Worm (Caenorhabditis elegans) whole organism, L4 larva: ENCODE data around the gene eco-1.
"Not testable (repeated sequence)": the region's sequence is repeated elsewhere in the genome, so short reads cannot be mapped to it uniquely, and the experiment has no call there.

Experiments
- ama-1 ChIP-seq: fragments of 150-350 bp; optimal IDR thresholded peaks from 2 replicates; lab custom pipeline; 2014; ENCODE audit warnings: inconsistent platforms, mixed read lengths
- attf-4 ChIP-seq: sonication (generic microtip); optimal IDR thresholded peaks from 3 replicates; lab custom pipeline; 2017; ENCODE audit warnings: missing biosample characterization, missing genetic modification characterization
- ceh-44 ChIP-seq: fragments of 200-800 bp; sonication (Bioruptor generic); IDR thresholded peaks from 2 replicates; pipeline ENCODE4 v1.3.6; 2022; ENCODE audit warnings: missing genetic modification reagents, missing genetic modification characterization, missing compliant biosample characterization
- dmd-9 ChIP-seq: fragments of 200-800 bp; sonication (Bioruptor generic); IDR thresholded peaks from 2 replicates; pipeline ENCODE4 v1.3.6; 2022; ENCODE audit warnings: missing genetic modification reagents, missing genetic modification characterization, missing compliant biosample characterization
- egl-27 ChIP-seq: sonication (generic microtip); optimal IDR thresholded peaks from 3 replicates; lab custom pipeline; 2017; ENCODE audit warnings: missing biosample characterization, missing genetic modification reagents, missing genetic modification characterization
- madf-9 ChIP-seq: fragments of 200-800 bp; sonication (Bioruptor generic); conservative IDR thresholded peaks from 2 replicates; pipeline ENCODE4 v1.3.6; 2022; ENCODE audit warnings: missing genetic modification reagents, missing genetic modification characterization, missing compliant biosample characterization
- nhr-237 ChIP-seq: sonication (generic microtip); optimal IDR thresholded peaks from 2 replicates; lab custom pipeline; 2017; ENCODE audit warnings: missing biosample characterization, missing genetic modification characterization
- nhr-25 ChIP-seq: sonication (generic microtip); optimal IDR thresholded peaks from 2 replicates; lab custom pipeline; 2017; ENCODE audit warnings: missing genetic modification characterization, mild to moderate bottlenecking, missing compliant biosample characterization, antibody characterized with exemption, moderate library complexity, borderline replicate concordance; ENCODE audit not compliant: insufficient read depth
- saeg-2 ChIP-seq: fragments of 200-800 bp; sonication (Bioruptor generic); IDR thresholded peaks from 2 replicates; pipeline ENCODE4 v1.3.6; 2022; ENCODE audit warnings: missing genetic modification reagents, missing genetic modification characterization, missing compliant biosample characterization
- tra-1 ChIP-seq: fragments of 200-800 bp; sonication (Bioruptor generic); IDR thresholded peaks from 2 replicates; pipeline ENCODE4 v1.3.6; 2022; ENCODE audit warnings: missing genetic modification reagents, missing genetic modification characterization, missing compliant biosample characterization
- ztf-11 ChIP-seq: fragments of 150-350 bp; optimal IDR thresholded peaks from 2 replicates; lab custom pipeline; 2014; ENCODE audit warnings: missing biosample characterization, missing genetic modification characterization

ce11 chrIII:7386539-7386938, 27.6 kb upstream of the eco-1 start:
- TF ChIP-seq dmd-9 (GFP tag; lab: Robert Waterston, UW); tra-1 (GFP tag; lab: Robert Waterston, UW); saeg-2 (GFP tag; lab: Robert Waterston, UW); attf-4 (tag; lab: Kevin White, UChicago); ztf-11 (tag; lab: Kevin White, UChicago); madf-9 (GFP tag; lab: Robert Waterston, UW); ama-1 (lab: Kevin White, UChicago); ceh-44 (GFP tag; lab: Robert Waterston, UW); egl-27 (tag; lab: Kevin White, UChicago); nhr-237 (tag; lab: Kevin White, UChicago); nhr-25: not testable (repeated sequence)
